Fruit fly (Drosophila melanogaster): ENCODE measurements around the gene CG9705.

Gene CG9705

DNA sequence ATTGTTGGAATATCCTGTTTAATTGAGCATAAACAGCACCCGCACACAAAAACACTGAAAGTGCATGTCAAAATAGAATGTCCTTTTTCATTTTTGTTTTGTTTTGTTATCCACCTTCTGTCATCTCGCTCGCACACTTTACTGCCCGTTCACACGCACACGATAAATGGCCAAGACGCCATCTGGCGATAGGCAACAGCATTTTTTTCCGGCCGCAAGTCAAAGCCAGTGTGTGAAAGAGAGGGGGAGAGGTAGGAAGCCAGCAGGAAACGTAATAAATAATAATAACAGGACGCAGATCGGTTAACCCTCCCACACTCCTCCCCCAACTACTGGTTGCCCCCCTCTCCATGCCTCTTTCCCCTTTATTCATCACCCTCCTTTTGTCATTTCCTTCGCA lies 10.0 kb upstream of the CG9705 start (continued):
- TF ChIP-seq Dbx (GFP tag; IDR thresholded peaks at IDR 0.05) (no peak), CG13296 (GFP tag; optimal IDR thresholded peaks at IDR 0.05) (peak; percentile 16), crol (GFP tag; IDR thresholded peaks at IDR 0.05) (peak; percentile 85), Rfx (GFP tag; IDR thresholded peaks at IDR 0.05) (peak; percentile 46), Fer1 (GFP tag; optimal IDR thresholded peaks at IDR 0.05) (peak; percentile 43), CG10959 (GFP tag; IDR thresholded peaks at IDR 0.05) (0 out of 2 replicates have a peak, but pooled peaks have one; percentile 39), dimm (GFP tag; IDR thresholded peaks at IDR 0.05) (no peak), Camta (GFP tag; optimal IDR thresholded peaks at IDR 0.05) (no peak), CG2116 (GFP tag; optimal IDR thresholded peaks at IDR 0.05) (peak; percentile 16), Usf (GFP tag; optimal IDR thresholded peaks at IDR 0.05) (no peak), chm (GFP tag; IDR thresholded peaks at IDR 0.05) (peak; percentile 49; the same call in 1 of the 2 replicates), Awh (GFP tag; IDR thresholded peaks at IDR 0.05) (peak; percentile 34; the same call in 1 of the 2 replicates), jumu (GFP tag; optimal IDR thresholded peaks at IDR 0.05) (peak; percentile 3), pan (optimal IDR thresholded peaks at IDR 0.05) (no peak), pan (GFP tag; optimal IDR thresholded peaks at IDR 0.05 in 1 of 2, IDR thresholded peaks at IDR 0.05 in 1 of 2) (no peak), CG3838 (GFP tag; optimal IDR thresholded peaks at IDR 0.05) (no peak)

DNA sequence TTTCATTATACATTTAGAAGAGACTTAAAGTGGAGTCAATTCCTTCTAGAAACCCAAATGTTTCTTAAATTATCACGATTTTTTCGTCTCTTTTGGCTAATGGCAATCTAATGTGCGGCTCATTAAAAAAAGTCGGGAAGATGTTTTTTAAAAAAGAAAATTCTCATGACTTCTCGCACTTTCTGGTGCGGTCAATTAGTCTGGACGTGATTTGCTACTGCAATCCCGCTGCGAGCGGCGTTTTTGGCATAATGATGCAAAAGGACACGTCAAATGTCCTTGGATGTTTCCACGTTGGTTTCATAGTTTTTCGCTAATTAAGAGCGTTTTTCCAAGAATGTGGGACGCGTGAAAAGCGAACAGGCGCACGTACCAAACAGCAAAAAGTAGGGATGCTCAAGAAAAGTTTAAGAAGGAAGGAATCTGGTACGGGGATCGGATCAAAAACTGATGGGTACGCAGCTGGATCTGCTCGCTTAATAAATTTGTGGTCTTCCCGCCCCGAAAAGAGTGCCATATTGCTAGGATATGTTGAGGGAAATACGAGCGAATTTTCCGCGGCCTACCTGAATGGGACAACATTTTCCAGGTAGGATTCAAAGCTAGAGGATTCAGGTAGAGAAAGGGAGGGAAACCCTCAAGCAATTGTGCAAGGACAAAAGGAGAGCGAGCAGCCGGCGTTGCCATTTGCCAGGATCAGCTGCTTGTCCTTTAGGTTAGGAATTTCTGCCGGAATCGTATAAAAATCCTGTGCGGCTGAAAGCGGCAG lies 7.0 kb upstream of the CG9705 start:
- TF ChIP-seq C15 (GFP tag; IDR thresholded peaks at IDR 0.05) (0 out of 3 replicates have a peak, but pooled peaks have one; percentile 17), twi (tag; optimal IDR thresholded peaks at IDR 0.05) (peak; percentile 74), CG15479 (GFP tag; optimal IDR thresholded peaks at IDR 0.05) (peak; percentile 72), CG15696 (tag; optimal IDR thresholded peaks at IDR 0.05) (no peak), zfh2 (GFP tag; optimal IDR thresholded peaks at IDR 0.05) (no peak), CG10209 (GFP tag; optimal IDR thresholded peaks at IDR 0.05) (no peak), mirr (GFP tag; optimal IDR thresholded peaks at IDR 0.05) (no peak), pros (GFP tag; optimal IDR thresholded peaks at IDR 0.05) (peak; percentile 92), H2.0 (GFP tag; IDR thresholded peaks at IDR 0.05) (no peak), CG4707 (GFP tag; optimal IDR thresholded peaks at IDR 0.05) (no peak), her (GFP tag; optimal IDR thresholded peaks at IDR 0.05) (no peak), Oaz (GFP tag; IDR thresholded peaks at IDR 0.05) (no peak), zen (tag; optimal IDR thresholded peaks at IDR 0.05) (peak; percentile 99), D (optimal IDR thresholded peaks at IDR 0.05) (peak; percentile 48), D (GFP tag; optimal IDR thresholded peaks at IDR 0.05) (no peak), cad (GFP tag; optimal IDR thresholded peaks at IDR 0.05) (peak; percentile 11), sens-2 (GFP tag; IDR thresholded peaks at IDR 0.05) (no peak), bcd (GFP tag; optimal IDR thresholded peaks at IDR 0.05) (no peak), insv (GFP tag; optimal IDR thresholded peaks at IDR 0.05) (peak in 1 of 2 experiments; percentile 27), CG10979 (tag; optimal IDR thresholded peaks at IDR 0.05) (no peak), bigmax (GFP tag; optimal IDR thresholded peaks at IDR 0.05) (peak; percentile 45), Xrp1 (GFP tag; IDR thresholded peaks at IDR 0.05) (no peak), kni (GFP tag; optimal IDR thresholded peaks at IDR 0.05) (peak; percentile 20)

DNA sequence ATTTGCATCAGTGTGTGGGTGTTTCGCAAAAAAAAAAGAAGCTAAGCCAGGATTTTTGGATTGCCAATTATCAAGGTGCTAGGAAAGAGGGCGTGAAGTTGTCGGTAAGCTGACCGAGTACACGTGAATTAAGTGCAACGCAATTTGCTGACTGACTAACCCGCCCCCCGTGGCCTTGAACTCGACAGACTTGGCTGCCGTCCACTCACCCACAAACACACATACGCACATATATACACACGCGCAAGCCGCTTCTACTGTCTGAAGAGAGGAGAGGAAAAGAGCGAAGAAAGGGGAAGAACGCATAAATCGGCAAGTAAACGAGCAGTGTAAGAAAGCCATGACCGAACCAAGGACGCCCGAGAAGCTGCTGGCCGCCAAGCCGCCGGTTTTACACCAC lies 417 bp downstream of the CG9705 start:
- TF ChIP-seq sna (GFP tag; IDR thresholded peaks at IDR 0.05; ENCODE audit: partially characterized antibody) (no peak), D19B (GFP tag; optimal IDR thresholded peaks at IDR 0.05) (no peak), CG10543 (GFP tag; optimal IDR thresholded peaks at IDR 0.05) (no peak), CG18262 (tag; optimal IDR thresholded peaks at IDR 0.05) (no peak), Side (GFP tag; optimal IDR thresholded peaks at IDR 0.05) (no peak), crc (GFP tag; optimal IDR thresholded peaks at IDR 0.05) (no peak), dysf (GFP tag; IDR thresholded peaks at IDR 0.05) (no peak), Hr78 (GFP tag; optimal IDR thresholded peaks at IDR 0.05) (peak in 1 of 2 experiments; percentile 52), CoRest (tag; optimal IDR thresholded peaks at IDR 0.05) (no peak), Myb (GFP tag; optimal IDR thresholded peaks at IDR 0.05) (no peak), Fer2 (tag; optimal IDR thresholded peaks at IDR 0.05) (no peak)

Data from whole organism, embryonic.